Fruit fly (Drosophila melanogaster) whole organism, embryonic: ENCODE results near the gene kek6.

Experiments used
- BtbVII ChIP-seq: fragments of 200-800 bp; sonication (Bioruptor generic); optimal IDR thresholded peaks from 3 replicates; lab custom pipeline; 2017; ENCODE audit warnings: missing biosample characterization, mild to moderate bottlenecking, missing genetic modification characterization
- CG1024 ChIP-seq: fragments of 200-800 bp; sonication (Bioruptor generic); IDR thresholded peaks from 2 replicates; pipeline ENCODE4 v1.3.6; 2022; ENCODE audit warnings: missing biosample characterization, missing genetic modification characterization
- CG10431 ChIP-seq: fragments of 200-800 bp; sonication (Bioruptor generic); optimal IDR thresholded peaks from 3 replicates; lab custom pipeline; 2018; ENCODE audit warnings: missing biosample characterization, mild to moderate bottlenecking, missing genetic modification characterization
- CG10979 ChIP-seq: fragments of 200-800 bp; sonication (Bioruptor generic); optimal IDR thresholded peaks from 2 replicates; lab custom pipeline; 2018; ENCODE audit warnings: missing biosample characterization, mild to moderate bottlenecking, missing genetic modification characterization, moderate library complexity
- CG11398 ChIP-seq: fragments of 200-800 bp; sonication (Bioruptor generic); optimal IDR thresholded peaks from 2 replicates; lab custom pipeline; 2016; ENCODE audit warnings: missing biosample characterization, missing genetic modification characterization
- CG12071 ChIP-seq: fragments of 200-800 bp; sonication (Bioruptor generic); optimal IDR thresholded peaks from 3 replicates; lab custom pipeline; 2018; ENCODE audit warnings: missing biosample characterization, mild to moderate bottlenecking, missing genetic modification characterization
- CG12299 ChIP-seq: fragments of 200-800 bp; sonication (Bioruptor generic); optimal IDR thresholded peaks from 2 replicates; lab custom pipeline; 2018; ENCODE audit warnings: missing biosample characterization, mild to moderate bottlenecking, missing genetic modification characterization
- CG13894 ChIP-seq: fragments of 200-800 bp; sonication (Bioruptor generic); optimal IDR thresholded peaks from 3 replicates; lab custom pipeline; 2018; ENCODE audit warnings: missing biosample characterization, mild to moderate bottlenecking, missing genetic modification characterization, moderate library complexity
- CG1647 ChIP-seq: fragments of 200-800 bp; sonication (Bioruptor generic); optimal IDR thresholded peaks from 3 replicates; lab custom pipeline; 2016; ENCODE audit warnings: missing biosample characterization, missing genetic modification characterization
- CG16813 ChIP-seq: fragments of 200-800 bp; sonication (Bioruptor generic); IDR thresholded peaks from 3 replicates; pipeline ENCODE4 v1.3.6; 2022; ENCODE audit warnings: missing biosample characterization, missing genetic modification characterization; ENCODE audit not compliant: partially characterized antibody
- CG17328 ChIP-seq: fragments of 200-800 bp; sonication (Bioruptor generic); IDR thresholded peaks from 2 replicates; pipeline ENCODE4 v1.3.6; 2022; ENCODE audit warnings: missing biosample characterization, missing genetic modification characterization
- CG18476 ChIP-seq: fragments of 200-800 bp; sonication (Bioruptor generic); optimal IDR thresholded peaks from 2 replicates; lab custom pipeline; 2016; ENCODE audit warnings: missing biosample characterization, mild to moderate bottlenecking, missing genetic modification characterization
- CG2116 ChIP-seq: fragments of 200-800 bp; sonication (Bioruptor generic); optimal IDR thresholded peaks from 3 replicates; lab custom pipeline; 2018; ENCODE audit warnings: missing biosample characterization, mild to moderate bottlenecking, missing genetic modification characterization
- CG2120 ChIP-seq: fragments of 200-800 bp; sonication (Bioruptor generic); optimal IDR thresholded peaks from 3 replicates; lab custom pipeline; 2016; ENCODE audit warnings: missing biosample characterization, missing genetic modification characterization
- CG2889 ChIP-seq: fragments of 200-800 bp; sonication (Bioruptor generic); IDR thresholded peaks from 3 replicates; pipeline ENCODE4 v1.3.6; 2022; ENCODE audit warnings: missing biosample characterization, missing genetic modification characterization
- CG31365 ChIP-seq: fragments of 200-800 bp; sonication (Bioruptor generic); optimal IDR thresholded peaks from 2 replicates; lab custom pipeline; 2018; ENCODE audit warnings: missing biosample characterization, mild to moderate bottlenecking, missing genetic modification characterization
- CG3281 ChIP-seq: fragments of 200-800 bp; sonication (Bioruptor generic); optimal IDR thresholded peaks from 3 replicates; lab custom pipeline; 2017; ENCODE audit warnings: missing biosample characterization, mild to moderate bottlenecking, missing genetic modification characterization
- CG33213 ChIP-seq: fragments of 200-800 bp; sonication (Bioruptor generic); optimal IDR thresholded peaks from 3 replicates; lab custom pipeline; 2016; ENCODE audit warnings: missing biosample characterization, missing genetic modification characterization
- CG3407 ChIP-seq: fragments of 200-800 bp; sonication (Bioruptor generic); optimal IDR thresholded peaks from 2 replicates; lab custom pipeline; 2018; ENCODE audit warnings: missing biosample characterization, mild to moderate bottlenecking, missing genetic modification characterization
- CG4404 ChIP-seq: fragments of 200-800 bp; sonication (Bioruptor generic); IDR thresholded peaks from 2 replicates; pipeline ENCODE4 v1.3.6; 2022; ENCODE audit warnings: missing biosample characterization, missing genetic modification characterization
- CG4424 ChIP-seq: fragments of 200-800 bp; sonication (Bioruptor generic); optimal IDR thresholded peaks from 3 replicates; lab custom pipeline; 2016; ENCODE audit warnings: missing biosample characterization, missing genetic modification characterization
- CG5953 ChIP-seq: fragments of 200-800 bp; sonication (Bioruptor generic); IDR thresholded peaks from 2 replicates; pipeline ENCODE4 v1.3.6; 2022; ENCODE audit warnings: missing biosample characterization, missing genetic modification characterization
- CG8290 ChIP-seq, 3 experiments: fragments of 200-800 bp; sonication (Bioruptor generic); optimal IDR thresholded peaks; 2 replicates each; lab custom pipeline; 2016 to 2019; ENCODE audit warnings: missing biosample characterization in 3 of 3, missing genetic modification characterization in 3 of 3, mild to moderate bottlenecking in 2 of 3, moderate library complexity in 1 of 3
- CG9609 ChIP-seq: fragments of 200-800 bp; sonication (Bioruptor generic); optimal IDR thresholded peaks from 3 replicates; lab custom pipeline; 2016; ENCODE audit warnings: missing biosample characterization, missing genetic modification characterization
- D ChIP-seq, 2 experiments: fragments of 200-800 bp in 1 of 2; fragments of >200 bp in 1 of 2; sonication (Bioruptor generic) in 1 of 2; optimal IDR thresholded peaks; 2 replicates in 1 of 2; 3 replicates in 1 of 2; lab custom pipeline; 2017; ENCODE audit warnings: mild to moderate bottlenecking in 1 of 2, missing biosample characterization in 1 of 2, missing genetic modification characterization in 1 of 2, missing genetic modification reagents in 1 of 2
- Deaf1 ChIP-seq: fragments of 200-800 bp; optimal IDR thresholded peaks from 3 replicates; lab custom pipeline; 2019; ENCODE audit warnings: missing biosample characterization, mild to moderate bottlenecking, missing genetic modification characterization, moderate library complexity
- Doc2 ChIP-seq: fragments of 200-800 bp; sonication (Bioruptor generic); IDR thresholded peaks from 2 replicates; pipeline ENCODE4 v1.3.6; 2022; ENCODE audit warnings: missing biosample characterization, missing genetic modification characterization
- Doc3 ChIP-seq: fragments of 200-800 bp; sonication (Bioruptor generic); IDR thresholded peaks from 3 replicates; pipeline ENCODE4 v1.3.6; 2022; ENCODE audit warnings: missing biosample characterization, missing genetic modification characterization; ENCODE audit not compliant: partially characterized antibody
- Elba2 ChIP-seq: fragments of 200-800 bp; sonication (Bioruptor generic); optimal IDR thresholded peaks from 3 replicates; lab custom pipeline; 2016; ENCODE audit warnings: missing biosample characterization, missing genetic modification characterization
- H2.0 ChIP-seq: fragments of 200-800 bp; sonication (Bioruptor generic); IDR thresholded peaks from 2 replicates; pipeline ENCODE4 v1.3.6; 2022; ENCODE audit warnings: missing biosample characterization, missing genetic modification characterization
- HLH54F ChIP-seq: fragments of 200-800 bp; sonication (Bioruptor generic); optimal IDR thresholded peaks from 3 replicates; lab custom pipeline; 2016; ENCODE audit warnings: missing biosample characterization, missing genetic modification characterization
- Hmr ChIP-seq: fragments of 200-800 bp; sonication (Bioruptor generic); optimal IDR thresholded peaks from 3 replicates; lab custom pipeline; 2017; ENCODE audit warnings: mild to moderate bottlenecking, missing biosample characterization, missing genetic modification reagents, missing genetic modification characterization
- Hmx ChIP-seq: fragments of 200-800 bp; sonication (Bioruptor generic); optimal IDR thresholded peaks from 2 replicates; lab custom pipeline; 2016; ENCODE audit warnings: missing biosample characterization, missing genetic modification characterization
- Med ChIP-seq: fragments of 200-800 bp; sonication (Bioruptor generic); peaks from one replicate; lab custom pipeline; 2016; ENCODE audit warnings: missing biosample characterization, missing genetic modification characterization, mild to moderate bottlenecking, inconsistent platforms, moderate library complexity
- Meics ChIP-seq: fragments of 200-800 bp; sonication (Bioruptor generic); optimal IDR thresholded peaks from 2 replicates; lab custom pipeline; 2017; ENCODE audit warnings: missing biosample characterization, mild to moderate bottlenecking, missing genetic modification characterization
- Poxn ChIP-seq: fragments of 200-800 bp; sonication (Bioruptor generic); IDR thresholded peaks from 2 replicates; pipeline ENCODE4 v1.3.6; 2022; ENCODE audit warnings: missing biosample characterization, missing genetic modification characterization
- Sox102F ChIP-seq: fragments of 200-800 bp; sonication (Bioruptor generic); optimal IDR thresholded peaks from 2 replicates; lab custom pipeline; 2018; ENCODE audit warnings: missing biosample characterization, mild to moderate bottlenecking, missing genetic modification characterization, moderate library complexity
- Spps ChIP-seq: fragments of 200-800 bp; sonication (Bioruptor generic); optimal IDR thresholded peaks from 2 replicates; lab custom pipeline; 2018; ENCODE audit warnings: missing biosample characterization, mild to moderate bottlenecking, missing genetic modification characterization
- al ChIP-seq: fragments of 200-800 bp; sonication (Bioruptor generic); IDR thresholded peaks from 2 replicates; pipeline ENCODE4 v1.3.6; 2022; ENCODE audit warnings: missing biosample characterization, missing genetic modification characterization
- cato ChIP-seq: fragments of 200-800 bp; sonication (Bioruptor generic); optimal IDR thresholded peaks from 2 replicates; lab custom pipeline; 2016; ENCODE audit warnings: missing biosample characterization, missing genetic modification characterization, borderline replicate concordance
- chn ChIP-seq: fragments of 200-800 bp; sonication (Bioruptor generic); optimal IDR thresholded peaks from 2 replicates; lab custom pipeline; 2016; ENCODE audit warnings: missing biosample characterization, missing genetic modification characterization
- crp ChIP-seq, 2 experiments: fragments of 200-800 bp; sonication (Bioruptor generic); optimal IDR thresholded peaks; 2 replicates in 1 of 2; 3 replicates in 1 of 2; lab custom pipeline; 2017; ENCODE audit warnings: missing biosample characterization in 2 of 2, missing genetic modification characterization in 2 of 2, mild to moderate bottlenecking in 1 of 2, moderate library complexity in 1 of 2
- grau ChIP-seq: fragments of 200-800 bp; optimal IDR thresholded peaks from 3 replicates; lab custom pipeline; 2019; ENCODE audit warnings: missing biosample characterization, mild to moderate bottlenecking, missing genetic modification characterization, moderate library complexity
- lbe ChIP-seq: fragments of 200-800 bp; sonication (Bioruptor generic); optimal IDR thresholded peaks from 2 replicates; lab custom pipeline; 2016; ENCODE audit warnings: missing biosample characterization, mild to moderate bottlenecking, missing genetic modification characterization
- mam ChIP-seq: fragments of 200-800 bp; sonication (Bioruptor generic); optimal IDR thresholded peaks from 3 replicates; lab custom pipeline; 2016; ENCODE audit warnings: missing biosample characterization, missing genetic modification characterization
- pnt ChIP-seq: fragments of 200-800 bp; sonication (Bioruptor generic); optimal IDR thresholded peaks from 3 replicates; lab custom pipeline; 2016; ENCODE audit warnings: missing biosample characterization, missing genetic modification characterization
- pzg ChIP-seq: fragments of 200-800 bp; sonication (Bioruptor generic); optimal IDR thresholded peaks from 3 replicates; lab custom pipeline; 2018; ENCODE audit warnings: missing biosample characterization, mild to moderate bottlenecking, missing genetic modification characterization, moderate library complexity
- salm ChIP-seq: fragments of 200-800 bp; sonication (Bioruptor generic); optimal IDR thresholded peaks from 2 replicates; lab custom pipeline; 2018; ENCODE audit warnings: missing biosample characterization, mild to moderate bottlenecking, missing genetic modification characterization
- sens-2 ChIP-seq: fragments of 200-800 bp; sonication (Bioruptor generic); IDR thresholded peaks from 2 replicates; pipeline ENCODE4 v1.3.6; 2022; ENCODE audit warnings: missing biosample characterization, missing genetic modification characterization
- ttk ChIP-seq: fragments of 200-800 bp; sonication (Bioruptor generic); IDR thresholded peaks from 2 replicates; pipeline ENCODE4 v2.1.2; 2022; ENCODE audit warnings: missing biosample characterization, missing genetic modification characterization

Gene kek6

DNA sequence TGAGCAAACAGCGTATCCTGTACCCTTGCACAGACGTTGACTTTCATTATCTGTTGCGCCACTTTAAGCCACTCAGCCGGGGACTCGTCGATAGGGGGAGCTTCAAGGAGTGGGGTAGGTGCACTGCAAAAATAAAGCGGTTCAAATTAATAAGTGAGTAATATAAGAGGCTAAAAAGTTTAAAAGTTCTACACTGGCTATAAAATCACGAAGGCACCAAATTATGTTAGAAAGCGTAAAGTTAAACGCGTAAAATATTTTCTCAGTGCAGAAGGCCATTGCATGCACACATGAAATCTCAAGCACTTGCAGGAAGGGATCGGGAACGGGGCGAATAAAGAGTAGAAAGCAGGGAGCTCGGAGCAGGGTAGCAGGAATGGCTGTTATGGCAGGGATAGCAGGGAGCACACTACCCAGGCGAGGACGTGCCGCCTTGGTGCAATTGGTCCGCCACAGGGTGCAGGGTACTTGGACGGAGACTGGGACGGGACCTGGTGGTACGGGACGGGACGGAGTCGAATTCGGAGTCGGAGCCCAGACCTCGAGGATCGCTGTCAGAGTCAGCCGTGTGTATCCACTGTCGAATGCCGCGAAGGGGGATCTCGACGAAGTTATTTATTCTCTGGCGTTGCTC is 76.3 kb downstream of the kek6 start (continued):
- TF ChIP-seq H2.0 (GFP tag; lab: Robert Waterston, UW) (no peak), lbe (GFP tag; lab: Kevin White, UChicago) (peak; percentile 88), CG4404 (GFP tag; lab: Robert Waterston, UW) (peak; percentile 8; the same call in 1 of the 2 replicates), CG12299 (tag; lab: Kevin White, UChicago) (no peak), CG2116 (no peak), CG4424 (peak; percentile 32), Deaf1 (tag; lab: Kevin White, UChicago) (no peak), Meics (GFP tag; lab: Kevin White, UChicago) (no peak), Hmr (GFP tag; lab: Kevin White, UChicago) (no peak), CG17328 (no peak), ttk (GFP tag; lab: Robert Waterston, UW) (no peak), Elba2 (no peak), grau (tag; lab: Kevin White, UChicago) (no peak), CG13894 (tag; lab: Kevin White, UChicago) (no peak), CG9609 (GFP tag; lab: Kevin White, UChicago) (peak; percentile 1), Doc2 (GFP tag; lab: Robert Waterston, UW) (no peak), CG8290 (GFP tag; optimal IDR thresholded peaks at IDR 0.05; lab: Kevin White, UChicago) (no peak), CG8290 (tag; optimal IDR thresholded peaks at IDR 0.05; lab: Kevin White, UChicago) (no peak), mam (GFP tag; lab: Kevin White, UChicago) (no peak), D (optimal IDR thresholded peaks at IDR 0.05; lab: Kevin White, UChicago) (no peak), D (GFP tag; optimal IDR thresholded peaks at IDR 0.05; lab: Kevin White, UChicago) (peak; percentile 26), Med (GFP tag; lab: Kevin White, UChicago) (peak; percentile 24), CG31365 (no peak), CG10979 (tag; lab: Kevin White, UChicago) (peak; percentile 48), HLH54F (GFP tag; lab: Kevin White, UChicago) (no peak), CG1024 (GFP tag; lab: Robert Waterston, UW) (no peak), Sox102F (GFP tag; lab: Kevin White, UChicago) (no peak), CG11398 (no peak), Poxn (GFP tag; lab: Robert Waterston, UW) (no peak), CG2889 (GFP tag; lab: Robert Waterston, UW) (no peak), cato (GFP tag; lab: Kevin White, UChicago) (no peak), sens-2 (GFP tag; lab: Robert Waterston, UW) (no peak), al (GFP tag; lab: Robert Waterston, UW) (no peak), CG18476 (no peak), chn (GFP tag; lab: Kevin White, UChicago) (no peak), CG12071 (GFP tag; lab: Kevin White, UChicago) (no peak), pzg (GFP tag; lab: Kevin White, UChicago) (no peak), crp (GFP tag; optimal IDR thresholded peaks at IDR 0.05; lab: Kevin White, UChicago) (no peak), CG33213 (no peak), Hmx (no peak), CG3281 (GFP tag; lab: Kevin White, UChicago) (no peak), salm (tag; lab: Kevin White, UChicago) (no peak), CG10431 (no peak), CG2120 (GFP tag; lab: Kevin White, UChicago) (no peak), CG5953 (GFP tag; lab: Robert Waterston, UW) (no peak), Spps (tag; lab: Kevin White, UChicago) (no peak), pnt (GFP tag; lab: Kevin White, UChicago) (no peak), BtbVII (GFP tag; lab: Kevin White, UChicago) (no peak), CG16813 (no peak), Doc3 (GFP tag; lab: Robert Waterston, UW) (no peak), CG1647 (GFP tag; lab: Kevin White, UChicago) (no peak), CG3407 (GFP tag; lab: Kevin White, UChicago) (no peak)
